Worm (Caenorhabditis elegans): Measurements from ENCODE around the gene slfl-4.
"Not testable (repeated sequence)": the region's sequence is repeated elsewhere in the genome, so short reads cannot be mapped to it uniquely, and the experiment has no call there.

The slfl-4 gene

ce11 chrIV:5272518-5272917 lies 1.8 kb upstream of the slfl-4 start, which contains the start of gene F36H12.3:
TSS of gene F36H12.3 (plus strand) at chrIV:5272818.
- TF ChIP-seq ztf-23 (GFP tag; IDR thresholded peaks at IDR 0.05) (no peak), ztf-29 (GFP tag; IDR thresholded peaks at IDR 0.05) (no peak), tab-1 (GFP tag; IDR thresholded peaks at IDR 0.05) (no peak), cog-1 (tag; optimal IDR thresholded peaks at IDR 0.05) (no peak), med-1 (GFP tag; optimal IDR thresholded peaks at IDR 0.05; ENCODE audit: insufficient read depth) (no peak), flt-1 (GFP tag; IDR thresholded peaks at IDR 0.05) (no peak), T22C8.4 (GFP tag; IDR thresholded peaks at IDR 0.05) (no peak), ref-1 (GFP tag; conservative IDR thresholded peaks at IDR 0.05) (no peak), klf-2 (GFP tag; conservative IDR thresholded peaks at IDR 0.05) (no peak)

DNA sequence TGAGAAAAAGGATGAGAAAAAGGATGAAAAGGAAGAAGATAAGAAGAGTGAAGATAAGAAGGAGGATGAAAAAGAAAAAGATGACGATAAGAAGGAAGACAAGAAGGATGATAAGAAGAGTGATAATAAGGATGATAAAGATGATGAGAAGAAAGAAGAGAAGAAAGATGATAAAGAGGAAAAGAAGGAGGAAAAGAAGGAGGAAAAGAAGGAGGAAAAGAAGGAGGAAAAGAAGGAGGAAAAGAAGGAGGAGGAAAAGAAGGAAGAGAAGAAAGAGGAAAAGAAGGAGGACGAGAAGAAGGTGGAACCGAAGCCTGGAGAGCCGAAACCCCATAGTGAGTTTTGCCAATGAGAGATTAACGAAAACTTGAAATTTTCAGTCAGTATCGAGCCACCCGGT lies 946 bp upstream of the slfl-4 start:
- TF ChIP-seq cog-1 (tag; optimal IDR thresholded peaks at IDR 0.05) (no peak), T22C8.4 (GFP tag; IDR thresholded peaks at IDR 0.05) (no peak), ref-1 (GFP tag; conservative IDR thresholded peaks at IDR 0.05) (no peak), tab-1 (GFP tag; IDR thresholded peaks at IDR 0.05) (no peak), med-1 (GFP tag; optimal IDR thresholded peaks at IDR 0.05; ENCODE audit: insufficient read depth) (no peak)

DNA sequence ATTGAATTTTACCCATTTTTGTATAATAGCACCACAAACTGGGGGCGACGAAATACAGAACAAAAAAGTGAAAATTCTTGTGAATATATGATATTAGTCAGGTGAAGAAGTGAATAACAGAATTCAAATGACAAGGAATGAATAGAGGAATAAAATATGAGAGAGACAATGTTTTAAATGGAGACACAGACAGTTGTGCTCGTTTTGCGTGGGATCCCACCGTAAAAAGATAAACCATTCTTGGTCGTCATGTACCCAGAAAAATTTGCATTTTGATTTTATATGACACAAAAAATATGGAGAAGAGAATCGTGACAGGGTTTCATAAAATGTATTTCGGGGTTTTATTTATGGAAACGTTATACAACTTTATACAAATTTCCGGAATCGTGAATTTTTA lies 3.4 kb downstream of the slfl-4 start, which contains the start of gene F36H12.17:
TSS of gene F36H12.17 (minus strand) at position 101 of the 400 bp plus-strand sequence.
- TF ChIP-seq ref-1 (GFP tag; conservative IDR thresholded peaks at IDR 0.05) (no peak), T22C8.4 (GFP tag; IDR thresholded peaks at IDR 0.05) (no peak), ztf-23 (GFP tag; IDR thresholded peaks at IDR 0.05) (no peak), flt-1 (GFP tag; IDR thresholded peaks at IDR 0.05) (no peak)

DNA sequence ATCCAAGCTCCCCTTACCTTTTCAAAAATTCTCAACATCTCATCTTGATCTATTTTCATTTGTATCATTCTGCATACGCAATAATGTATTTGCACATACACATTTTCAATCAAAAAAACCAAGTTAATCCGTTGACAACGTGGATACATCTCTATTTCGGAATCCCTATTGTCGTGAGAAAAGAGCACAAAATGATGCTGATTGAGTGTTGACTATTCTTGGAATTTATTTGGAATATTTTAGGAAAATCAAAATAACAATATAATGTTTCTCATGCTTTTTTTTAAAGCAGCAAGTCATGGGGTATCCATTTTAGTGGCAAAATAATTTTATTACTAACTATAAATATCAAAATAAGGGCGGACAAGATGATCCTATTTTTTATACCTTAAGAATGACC lies 7.1 kb downstream of the slfl-4 start:
- TF ChIP-seq ztf-23 (GFP tag; IDR thresholded peaks at IDR 0.05) (no peak), tab-1 (GFP tag; IDR thresholded peaks at IDR 0.05) (no peak), T22C8.4 (GFP tag; IDR thresholded peaks at IDR 0.05) (no peak), cog-1 (tag; optimal IDR thresholded peaks at IDR 0.05) (no peak), med-1 (GFP tag; optimal IDR thresholded peaks at IDR 0.05; ENCODE audit: insufficient read depth) (no peak), flt-1 (GFP tag; IDR thresholded peaks at IDR 0.05) (no peak), ztf-29 (GFP tag; IDR thresholded peaks at IDR 0.05) (no peak), ref-1 (GFP tag; conservative IDR thresholded peaks at IDR 0.05) (no peak), klf-2 (GFP tag; conservative IDR thresholded peaks at IDR 0.05) (no peak)

ce11 chrIV:5287190-5287589 lies 12.9 kb downstream of the slfl-4 start:
- TF ChIP-seq ztf-23 (GFP tag; IDR thresholded peaks at IDR 0.05), result no peak
- TF ChIP-seq flt-1 (GFP tag; IDR thresholded peaks at IDR 0.05), result no peak
- no peak for TF ChIP-seq med-1 (GFP tag; optimal IDR thresholded peaks at IDR 0.05; ENCODE audit: insufficient read depth)
- TF ChIP-seq T22C8.4 (GFP tag; IDR thresholded peaks at IDR 0.05), result no peak
- TF ChIP-seq cog-1 (tag; optimal IDR thresholded peaks at IDR 0.05), result no peak
- TF ChIP-seq ztf-29 (GFP tag; IDR thresholded peaks at IDR 0.05), result no peak
- TF ChIP-seq klf-2 (GFP tag; conservative IDR thresholded peaks at IDR 0.05), result no peak
- no peak for TF ChIP-seq ref-1 (GFP tag; conservative IDR thresholded peaks at IDR 0.05)
- no peak for TF ChIP-seq tab-1 (GFP tag; IDR thresholded peaks at IDR 0.05)

ce11 chrIV:5288932-5289331 lies 14.6 kb downstream of the slfl-4 start:
- TF ChIP-seq cog-1 (tag; optimal IDR thresholded peaks at IDR 0.05), result no peak
- no peak for TF ChIP-seq med-1 (GFP tag; optimal IDR thresholded peaks at IDR 0.05; ENCODE audit: insufficient read depth)
- TF ChIP-seq flt-1 (GFP tag; IDR thresholded peaks at IDR 0.05), result no peak
- no peak for TF ChIP-seq klf-2 (GFP tag; conservative IDR thresholded peaks at IDR 0.05)

ce11 chrIV:5290547-5290946 lies 16.2 kb downstream of the slfl-4 start, which contains the start of gene nlp-47:
TSS of gene nlp-47 (plus strand) at chrIV:5290847.
- TF ChIP-seq cog-1 (tag; optimal IDR thresholded peaks at IDR 0.05), result no peak
- no peak for TF ChIP-seq ref-1 (GFP tag; conservative IDR thresholded peaks at IDR 0.05)
- TF ChIP-seq med-1 (GFP tag; optimal IDR thresholded peaks at IDR 0.05; ENCODE audit: insufficient read depth), result no peak
- no peak for TF ChIP-seq klf-2 (GFP tag; conservative IDR thresholded peaks at IDR 0.05)
- TF ChIP-seq ztf-23 (GFP tag; IDR thresholded peaks at IDR 0.05), result no peak
- no peak for TF ChIP-seq tab-1 (GFP tag; IDR thresholded peaks at IDR 0.05)
- no peak for TF ChIP-seq T22C8.4 (GFP tag; IDR thresholded peaks at IDR 0.05)
- TF ChIP-seq ztf-29 (GFP tag; IDR thresholded peaks at IDR 0.05), result no peak
- TF ChIP-seq flt-1 (GFP tag; IDR thresholded peaks at IDR 0.05), result no peak

DNA sequence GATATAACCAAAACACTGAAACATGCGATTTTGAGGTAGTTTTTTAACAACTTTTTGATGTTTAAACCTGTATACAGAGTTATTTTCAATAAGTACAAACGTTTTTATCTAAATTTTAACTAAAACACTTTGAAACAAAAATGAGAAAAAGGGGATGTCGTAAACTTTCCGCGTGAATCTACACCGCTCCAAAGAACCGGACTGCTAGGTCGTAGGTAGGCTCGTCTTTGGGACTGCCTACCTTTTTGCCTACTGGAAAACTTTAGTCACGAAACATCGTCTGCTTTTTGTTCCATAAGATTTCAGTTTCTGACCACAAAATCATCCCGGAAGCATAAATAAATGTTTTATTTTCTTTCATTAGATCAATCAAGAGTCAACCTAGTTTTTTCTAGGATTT lies 16.9 kb downstream of the slfl-4 start:
- TF ChIP-seq med-1 (GFP tag; optimal IDR thresholded peaks at IDR 0.05; ENCODE audit: insufficient read depth), result no peak
- no peak for TF ChIP-seq flt-1 (GFP tag; IDR thresholded peaks at IDR 0.05)
- TF ChIP-seq cog-1 (tag; optimal IDR thresholded peaks at IDR 0.05), result no peak
- TF ChIP-seq klf-2 (GFP tag; conservative IDR thresholded peaks at IDR 0.05), result no peak
- TF ChIP-seq ref-1 (GFP tag; conservative IDR thresholded peaks at IDR 0.05), result no peak
- no peak for TF ChIP-seq T22C8.4 (GFP tag; IDR thresholded peaks at IDR 0.05)
- no peak for TF ChIP-seq tab-1 (GFP tag; IDR thresholded peaks at IDR 0.05)
- no peak for TF ChIP-seq ztf-23 (GFP tag; IDR thresholded peaks at IDR 0.05)
- TF ChIP-seq ztf-29 (GFP tag; IDR thresholded peaks at IDR 0.05), result no peak

DNA sequence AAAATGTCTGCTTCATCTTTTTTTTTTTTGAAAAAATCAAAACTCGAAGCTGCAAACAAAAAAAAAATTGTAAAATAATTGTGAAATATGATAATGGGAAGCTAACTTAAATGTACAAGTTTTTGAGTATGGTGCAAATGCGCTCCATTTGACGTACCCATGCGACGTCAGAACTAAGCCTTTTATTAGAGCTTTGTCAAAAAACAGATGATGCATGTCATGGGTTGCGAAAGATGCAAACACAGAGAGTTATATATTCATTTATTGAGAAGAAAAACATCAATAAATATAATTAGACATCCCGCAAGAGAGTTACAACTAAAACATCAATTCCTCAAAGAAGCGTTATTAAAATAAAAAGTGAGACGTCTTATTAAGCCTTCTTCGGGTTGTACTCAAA lies 20.1 kb downstream of the slfl-4 start:
- TF ChIP-seq T22C8.4 (GFP tag; IDR thresholded peaks at IDR 0.05), result no peak

- not testable (repeated sequence) for TF ChIP-seq tab-1 (GFP tag; IDR thresholded peaks at IDR 0.05); cog-1 (tag; optimal IDR thresholded peaks at IDR 0.05); ref-1 (GFP tag; conservative IDR thresholded peaks at IDR 0.05)
These were observed 20.9 kb downstream of the slfl-4 start, which contains the start of gene msp-51 for ce11 chrIV:5295240-5295639. TSS of gene msp-51 (minus strand) at chrIV:5295340.

DNA sequence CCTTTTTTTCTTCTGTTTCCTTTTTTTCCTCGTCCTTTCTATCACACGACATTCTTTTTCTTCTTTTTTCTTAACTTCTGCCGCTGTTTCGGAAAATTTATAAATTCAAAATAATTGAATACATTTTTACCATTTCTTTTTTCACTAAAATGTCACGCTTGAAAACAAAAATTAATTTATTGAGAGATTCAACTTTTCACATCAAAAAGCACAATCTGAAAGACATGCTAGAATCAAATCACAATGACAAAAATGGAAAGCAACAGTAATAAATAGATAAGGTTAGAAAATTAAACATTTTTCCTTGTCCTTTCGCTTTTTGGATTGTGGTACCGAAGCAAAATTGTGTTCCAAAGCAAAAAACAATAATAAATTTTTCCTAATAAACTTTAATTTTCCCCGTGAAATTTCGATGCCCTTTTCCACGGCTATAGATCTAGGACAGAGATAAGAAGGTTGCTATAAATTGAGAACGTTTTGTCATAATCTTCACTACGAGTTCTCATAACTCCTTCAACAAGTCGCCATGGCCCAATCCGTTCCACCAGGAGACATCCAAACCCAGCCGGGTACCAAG lies 23.2 kb downstream of the slfl-4 start, which contains the start of the genes ZK354.6 and msp-113:
TSS of gene ZK354.6 (minus strand) at position 101 of the 577 bp plus-strand sequence.
TSS of gene msp-113 (plus strand) at position 527 of the 577 bp plus-strand sequence.
- TF ChIP-seq ref-1 (GFP tag; conservative IDR thresholded peaks at IDR 0.05) (no peak), ztf-23 (GFP tag; IDR thresholded peaks at IDR 0.05) (no peak), ztf-29 (GFP tag; IDR thresholded peaks at IDR 0.05) (no peak), flt-1 (GFP tag; IDR thresholded peaks at IDR 0.05) (no peak), tab-1 (GFP tag; IDR thresholded peaks at IDR 0.05) (no peak), cog-1 (tag; optimal IDR thresholded peaks at IDR 0.05) (no peak), klf-2 (GFP tag; conservative IDR thresholded peaks at IDR 0.05) (no peak), T22C8.4 (GFP tag; IDR thresholded peaks at IDR 0.05) (no peak), med-1 (GFP tag; optimal IDR thresholded peaks at IDR 0.05; ENCODE audit: insufficient read depth) (no peak)
